Worm (Caenorhabditis elegans) whole organism, L3 larva: Measurements from ENCODE around the gene K12H4.6.

Source experiments
- R02D3.7 ChIP-seq: fragments of 150-350 bp; optimal IDR thresholded peaks from 2 replicates; lab custom pipeline; 2014; ENCODE audit warnings: missing biosample characterization, missing genetic modification characterization
- ZK546.5 ChIP-seq: sonication (generic microtip); optimal IDR thresholded peaks from 2 replicates; lab custom pipeline; 2017; ENCODE audit warnings: missing biosample characterization, missing genetic modification characterization
- aly-2 ChIP-seq: fragments of 150-350 bp; optimal IDR thresholded peaks from 2 replicates; lab custom pipeline; 2014; ENCODE audit warnings: missing biosample characterization, missing genetic modification characterization
- ceh-16 ChIP-seq: sonication (generic microtip); optimal IDR thresholded peaks from 2 replicates; lab custom pipeline; 2017; ENCODE audit warnings: missing biosample characterization, missing genetic modification characterization
- ceh-28 ChIP-seq: fragments of 150-350 bp; optimal IDR thresholded peaks from 2 replicates; lab custom pipeline; 2014; ENCODE audit warnings: missing biosample characterization, missing genetic modification reagents, missing genetic modification characterization
- ceh-82 ChIP-seq: fragments of 150-350 bp; optimal IDR thresholded peaks from 2 replicates; lab custom pipeline; 2014; ENCODE audit warnings: missing biosample characterization, missing genetic modification characterization
- ceh-9 ChIP-seq: sonication (generic microtip); optimal IDR thresholded peaks from 2 replicates; lab custom pipeline; 2018; ENCODE audit warnings: missing biosample characterization, missing genetic modification characterization
- daf-12 ChIP-seq: fragments of 150-350 bp; optimal IDR thresholded peaks from 2 replicates; lab custom pipeline; 2014; ENCODE audit warnings: missing biosample characterization, missing genetic modification reagents, missing genetic modification characterization
- egl-27 ChIP-seq: sonication (generic microtip); optimal IDR thresholded peaks from 4 replicates; lab custom pipeline; 2017; ENCODE audit warnings: missing biosample characterization, missing genetic modification reagents, missing genetic modification characterization
- egl-5 ChIP-seq: fragments of 150-350 bp; optimal IDR thresholded peaks from 2 replicates; lab custom pipeline; 2017; ENCODE audit warnings: missing biosample characterization, missing genetic modification reagents, missing genetic modification characterization, inconsistent platforms
- elt-1 ChIP-seq: fragments of 150-350 bp; optimal IDR thresholded peaks from 2 replicates; lab custom pipeline; 2014; ENCODE audit warnings: missing biosample characterization, missing genetic modification characterization
- elt-2 ChIP-seq: sonication (generic microtip); optimal IDR thresholded peaks from 2 replicates; lab custom pipeline; 2016; ENCODE audit warnings: missing genetic modification reagents, mild to moderate bottlenecking, missing genetic modification characterization, missing compliant biosample characterization
- eor-1 ChIP-seq, 2 experiments: fragments of 150-350 bp; optimal IDR thresholded peaks; 2 replicates each; lab custom pipeline; 2014 to 2018; ENCODE audit warnings: missing biosample characterization in 2 of 2, missing genetic modification characterization in 2 of 2
- fkh-10 ChIP-seq: sonication (generic microtip); optimal IDR thresholded peaks from 2 replicates; lab custom pipeline; 2017; ENCODE audit warnings: missing biosample characterization, missing genetic modification reagents, missing genetic modification characterization
- fkh-2 ChIP-seq: fragments of 150-350 bp; optimal IDR thresholded peaks from 2 replicates; lab custom pipeline; 2014; ENCODE audit warnings: missing biosample characterization, missing genetic modification reagents, missing genetic modification characterization
- fos-1 ChIP-seq: fragments of 150-350 bp; optimal IDR thresholded peaks from 2 replicates; lab custom pipeline; 2014; ENCODE audit warnings: missing biosample characterization, missing genetic modification characterization
- hmg-11 ChIP-seq: sonication (generic microtip); optimal IDR thresholded peaks from 2 replicates; lab custom pipeline; 2016; ENCODE audit warnings: missing genetic modification characterization, missing compliant biosample characterization
- jun-1 ChIP-seq: fragments of 150-350 bp; optimal IDR thresholded peaks from 2 replicates; lab custom pipeline; 2014; ENCODE audit warnings: missing biosample characterization, missing genetic modification reagents, missing genetic modification characterization
- lin-15B ChIP-seq: fragments of 150-350 bp; optimal IDR thresholded peaks from 2 replicates; lab custom pipeline; 2014; ENCODE audit warnings: missing biosample characterization, missing genetic modification characterization
- lin-39 ChIP-seq: fragments of 150-350 bp; optimal IDR thresholded peaks from 2 replicates; lab custom pipeline; 2018; ENCODE audit warnings: missing biosample characterization, missing genetic modification reagents, missing genetic modification characterization
- mdl-1 ChIP-seq: fragments of 150-350 bp; optimal IDR thresholded peaks from 2 replicates; lab custom pipeline; 2014; ENCODE audit warnings: missing biosample characterization, missing genetic modification characterization
- nfya-1 ChIP-seq: sonication (generic microtip); optimal IDR thresholded peaks from 2 replicates; lab custom pipeline; 2017; ENCODE audit warnings: missing genetic modification characterization, mild to moderate bottlenecking, missing compliant biosample characterization, antibody characterized with exemption, moderate library complexity; ENCODE audit not compliant: insufficient read depth
- nhr-12 ChIP-seq: fragments of 150-350 bp; optimal IDR thresholded peaks from 2 replicates; lab custom pipeline; 2014; ENCODE audit warnings: missing biosample characterization, missing genetic modification characterization
- nhr-23 ChIP-seq: fragments of 150-350 bp; optimal IDR thresholded peaks from 2 replicates; lab custom pipeline; 2014; ENCODE audit warnings: missing biosample characterization, missing genetic modification reagents, missing genetic modification characterization
- nhr-237 ChIP-seq: fragments of 150-350 bp; optimal IDR thresholded peaks from 2 replicates; lab custom pipeline; 2014; ENCODE audit warnings: missing biosample characterization, missing genetic modification characterization
- nhr-28 ChIP-seq: fragments of 150-350 bp; optimal IDR thresholded peaks from 2 replicates; lab custom pipeline; 2014; ENCODE audit warnings: missing biosample characterization, missing genetic modification characterization
- nhr-76 ChIP-seq: fragments of 150-350 bp; sonication (generic microtip); optimal IDR thresholded peaks from 5 replicates; lab custom pipeline; 2014; ENCODE audit warnings: missing biosample characterization, missing genetic modification characterization
- nhr-77 ChIP-seq: fragments of 150-350 bp; optimal IDR thresholded peaks from 2 replicates; lab custom pipeline; 2014; ENCODE audit warnings: missing biosample characterization, missing genetic modification characterization
- pha-4 ChIP-seq: fragments of 150-350 bp; optimal IDR thresholded peaks from 2 replicates; lab custom pipeline; 2014; ENCODE audit warnings: missing biosample characterization, missing genetic modification reagents, missing genetic modification characterization
- pqm-1 ChIP-seq: fragments of 150-350 bp; optimal IDR thresholded peaks from 2 replicates; lab custom pipeline; 2017; ENCODE audit warnings: missing biosample characterization, missing genetic modification characterization, inconsistent platforms
- sea-2 ChIP-seq: fragments of 150-350 bp; sonication (generic microtip); optimal IDR thresholded peaks from 4 replicates; lab custom pipeline; 2014; ENCODE audit warnings: missing biosample characterization, missing genetic modification reagents, missing genetic modification characterization
- skn-1 ChIP-seq: fragments of 150-350 bp; optimal IDR thresholded peaks from 2 replicates; lab custom pipeline; 2014; ENCODE audit warnings: missing biosample characterization, missing genetic modification characterization
- snpc-4 ChIP-seq: fragments of 150-350 bp; optimal IDR thresholded peaks from 2 replicates; lab custom pipeline; 2014; ENCODE audit warnings: missing biosample characterization, missing genetic modification characterization
- tbx-2 ChIP-seq: sonication (generic microtip); optimal IDR thresholded peaks from 2 replicates; lab custom pipeline; 2016; ENCODE audit warnings: mild to moderate bottlenecking, missing genetic modification characterization, missing compliant biosample characterization
- zag-1 ChIP-seq: fragments of 150-350 bp; optimal IDR thresholded peaks from 2 replicates; lab custom pipeline; 2014; ENCODE audit warnings: missing biosample characterization, missing genetic modification characterization
- ztf-4 ChIP-seq: fragments of 150-350 bp; optimal IDR thresholded peaks from 2 replicates; lab custom pipeline; 2014; ENCODE audit warnings: missing biosample characterization, missing genetic modification characterization

Gene K12H4.6

DNA sequence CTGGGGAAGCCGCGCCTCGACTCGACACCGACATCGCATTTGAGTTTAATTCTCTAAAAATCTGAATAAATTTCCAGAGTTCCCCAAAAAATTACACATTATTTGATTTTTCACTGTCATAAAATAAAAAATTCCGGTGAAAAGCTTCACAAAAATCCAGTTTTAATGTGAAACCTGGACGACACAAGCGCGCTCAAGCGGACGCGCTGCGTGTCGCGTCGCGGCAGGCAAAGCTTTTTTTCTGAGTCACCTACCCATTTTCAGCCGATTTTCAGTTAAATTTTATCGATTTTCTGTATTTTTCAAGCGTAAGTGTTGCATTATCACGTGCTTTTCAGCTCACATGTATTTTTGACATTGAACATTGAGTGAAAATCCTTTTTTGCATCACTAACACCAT lies 32.9 kb downstream of the K12H4.6 start, which contains the start of gene cit-1.1:
TSS of gene cit-1.1 (minus strand) at position 53 of the 400 bp plus-strand sequence.
- no peak for TF ChIP-seq snpc-4 (tag; lab: Kevin White, UChicago)
- peak; percentile 36 for TF ChIP-seq hmg-11 (tag; lab: Kevin White, UChicago)
- TF ChIP-seq lin-39: peak; percentile 59
- TF ChIP-seq egl-5 (tag; lab: Kevin White, UChicago): peak; percentile 37
- peak; percentile 46 for TF ChIP-seq nfya-1 (tag; lab: Kevin White, UChicago)
- peak; percentile 60 for TF ChIP-seq lin-15B (tag; lab: Kevin White, UChicago)
- peak; percentile 19 for TF ChIP-seq elt-2 (tag; lab: Kevin White, UChicago)
- no peak for TF ChIP-seq pqm-1 (tag; lab: Kevin White, UChicago)
- peak; percentile 11 for TF ChIP-seq pha-4

- TF ChIP-seq eor-1 (tag; optimal IDR thresholded peaks at IDR 0.05; lab: Kevin White, UChicago) (no peak), nhr-237 (tag; lab: Kevin White, UChicago) (no peak), lin-39 (no peak), nhr-28 (no peak), ZK546.5 (tag; lab: Kevin White, UChicago) (no peak), fos-1 (tag; lab: Kevin White, UChicago) (no peak), ztf-4 (tag; lab: Kevin White, UChicago) (no peak), zag-1 (tag; lab: Kevin White, UChicago) (no peak)
- TF ChIP-seq, all 47 proteins: peak for 0
Observed at ce11 chrIII:8004091-8004490, 38.6 kb downstream of the K12H4.6 start, which contains the start of gene C06G4.6. C06G4.6 (plus strand) TSS chrIII:8004391.

DNA sequence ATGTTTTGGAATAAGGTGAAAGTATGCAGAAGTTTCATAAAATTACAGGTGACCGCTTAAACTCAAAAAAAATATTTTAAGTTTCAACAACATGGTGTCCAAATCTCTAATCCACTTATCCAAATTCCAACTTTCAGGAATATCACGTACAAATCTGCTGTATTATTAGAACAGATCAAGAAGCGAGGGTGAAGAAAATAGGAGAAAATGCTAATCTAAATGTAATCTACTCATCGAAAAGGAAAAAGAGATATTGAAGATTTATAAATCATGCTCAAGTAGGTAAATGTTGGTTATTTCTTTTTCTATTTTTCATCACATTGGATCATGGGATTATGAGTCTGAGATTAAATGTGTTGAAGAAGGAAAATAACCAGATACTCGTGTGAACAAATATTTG lies 41.1 kb downstream of the K12H4.6 start:
- TF ChIP-seq tbx-2 (tag; lab: Kevin White, UChicago): no peak
- TF ChIP-seq ceh-82 (tag; lab: Kevin White, UChicago): no peak
- no peak for TF ChIP-seq ceh-28
- no peak for TF ChIP-seq nhr-12 (tag; lab: Kevin White, UChicago)
- TF ChIP-seq skn-1 (tag; lab: Kevin White, UChicago): no peak
- TF ChIP-seq nhr-77 (tag; lab: Kevin White, UChicago): no peak
- no peak for TF ChIP-seq ZK546.5 (tag; lab: Kevin White, UChicago)
- TF ChIP-seq ceh-16: no peak
- no peak for TF ChIP-seq nhr-28
- no peak for TF ChIP-seq mdl-1
- no peak for TF ChIP-seq snpc-4 (tag; lab: Kevin White, UChicago)
- TF ChIP-seq zag-1 (tag; lab: Kevin White, UChicago): no peak
- no peak for TF ChIP-seq jun-1
- no peak for TF ChIP-seq daf-12 (tag; lab: Kevin White, UChicago)
- no peak for TF ChIP-seq nhr-237 (tag; lab: Kevin White, UChicago)
- TF ChIP-seq aly-2 (tag; lab: Kevin White, UChicago): no peak
- TF ChIP-seq elt-1 (tag; lab: Kevin White, UChicago): no peak
- no peak for TF ChIP-seq hmg-11 (tag; lab: Kevin White, UChicago)
- no peak for TF ChIP-seq egl-27

- TF ChIP-seq lin-39: no peak
- no peak for TF ChIP-seq fkh-10 (GFP tag; lab: Kevin White, UChicago)
- no peak for TF ChIP-seq ceh-9
- no peak for TF ChIP-seq elt-2 (tag; lab: Kevin White, UChicago)
- TF ChIP-seq nhr-12 (tag; lab: Kevin White, UChicago): no peak
- TF ChIP-seq R02D3.7 (tag; lab: Kevin White, UChicago): no peak
- TF ChIP-seq eor-1 (tag; optimal IDR thresholded peaks at IDR 0.05; lab: Kevin White, UChicago): no peak
- TF ChIP-seq sea-2 (GFP tag; lab: Kevin White, UChicago): no peak
- TF ChIP-seq nhr-76 (tag; lab: Kevin White, UChicago): no peak
- TF ChIP-seq jun-1: no peak
- TF ChIP-seq ZK546.5 (tag; lab: Kevin White, UChicago): no peak
- TF ChIP-seq nhr-23 (tag; lab: Kevin White, UChicago): no peak
- TF ChIP-seq snpc-4 (tag; lab: Kevin White, UChicago): no peak
- no peak for TF ChIP-seq aly-2 (tag; lab: Kevin White, UChicago)
- no peak for TF ChIP-seq ceh-82 (tag; lab: Kevin White, UChicago)
- no peak for TF ChIP-seq ceh-16
- no peak for TF ChIP-seq fkh-2 (tag; lab: Kevin White, UChicago)
- TF ChIP-seq hmg-11 (tag; lab: Kevin White, UChicago): no peak
- TF ChIP-seq tbx-2 (tag; lab: Kevin White, UChicago): no peak
Observed at ce11 chrIII:7997447-7998046, 45.1 kb downstream of the K12H4.6 start.
